Worm (Caenorhabditis elegans): ENCODE measurements around the gene efn-3.

efn-3 gene

ce11 chrX:13484813-13485212, 7.6 kb upstream of the efn-3 start, which contains the start of gene srd-51:
srd-51 (minus strand) TSS chrX:13484913.
- TF ChIP-seq ceh-34 (tag; optimal IDR thresholded peaks at IDR 0.05) (no peak), tbx-7 (tag; optimal IDR thresholded peaks at IDR 0.05) (no peak), ceh-14 (tag; optimal IDR thresholded peaks at IDR 0.05) (no peak), che-1 (tag; optimal IDR thresholded peaks at IDR 0.05) (no peak), K02D7.2 (tag; optimal IDR thresholded peaks at IDR 0.05) (no peak), lim-6 (tag; optimal IDR thresholded peaks at IDR 0.05) (no peak), rnt-1 (tag; optimal IDR thresholded peaks at IDR 0.05) (no peak), unc-55 (GFP tag; optimal IDR thresholded peaks at IDR 0.05) (no peak), pros-1 (tag; optimal IDR thresholded peaks at IDR 0.05) (no peak), C08G9.2 (tag; optimal IDR thresholded peaks at IDR 0.05) (no peak), pag-3 (tag; optimal IDR thresholded peaks at IDR 0.05; ENCODE audit: borderline replicate concordance) (no peak), madf-2 (tag; optimal IDR thresholded peaks at IDR 0.05) (no peak), sox-2 (GFP tag; IDR thresholded peaks at IDR 0.05) (no peak), pqm-1 (tag; optimal IDR thresholded peaks at IDR 0.05) (no peak)

- TF ChIP-seq ceh-9 (tag; optimal IDR thresholded peaks at IDR 0.05) (no peak), unc-42 (tag; optimal IDR thresholded peaks at IDR 0.05) (no peak), fkh-10 (GFP tag; optimal IDR thresholded peaks at IDR 0.05) (no peak), gmeb-2 (tag; optimal IDR thresholded peaks at IDR 0.05) (no peak), madf-2 (tag; optimal IDR thresholded peaks at IDR 0.05) (no peak), zip-5 (tag; optimal IDR thresholded peaks at IDR 0.05) (no peak), ceh-2 (tag; optimal IDR thresholded peaks at IDR 0.05) (no peak), hlh-13 (GFP tag; optimal IDR thresholded peaks at IDR 0.05) (no peak), tbx-2 (tag; optimal IDR thresholded peaks at IDR 0.05) (no peak), ceh-45 (GFP tag; IDR thresholded peaks at IDR 0.05) (no peak)
Measured at ce11 chrX:13481704-13482103, 4.4 kb upstream of the efn-3 start, which contains the start of gene srd-50. srd-50 (minus strand) TSS chrX:13481804.

- TF ChIP-seq nhr-232 (tag; optimal IDR thresholded peaks at IDR 0.05) (no peak), dmd-4 (tag; optimal IDR thresholded peaks at IDR 0.05; ENCODE audit: borderline replicate concordance) (no peak), madf-2 (tag; optimal IDR thresholded peaks at IDR 0.05) (no peak)
Measured at ce11 chrX:13471855-13472254, 5.4 kb downstream of the efn-3 start, which contains the start of gene tre-4. tre-4 (plus strand) TSS chrX:13472155.

- TF ChIP-seq hlh-6 (tag; optimal IDR thresholded peaks at IDR 0.05) = peak; percentile 73
- no peak for TF ChIP-seq hlh-8 (tag; optimal IDR thresholded peaks at IDR 0.05)
Measured at ce11 chrX:13469907-13470647, 7.2 kb downstream of the efn-3 start.

ce11 chrX:13469047-13469633, 8.1 kb downstream of the efn-3 start, which contains the start of gene col-184:
col-184 (plus strand) TSS chrX:13469455.
- no peak for TF ChIP-seq nhr-232 (tag; optimal IDR thresholded peaks at IDR 0.05)
- TF ChIP-seq pros-1 (tag; optimal IDR thresholded peaks at IDR 0.05) = no peak
- TF ChIP-seq C08G9.2 (tag; optimal IDR thresholded peaks at IDR 0.05) = no peak
- TF ChIP-seq ets-4 (tag; optimal IDR thresholded peaks at IDR 0.05) = no peak
- TF ChIP-seq pqm-1 (tag; optimal IDR thresholded peaks at IDR 0.05) = no peak
- no peak for TF ChIP-seq C38D4.7 (GFP tag; optimal IDR thresholded peaks at IDR 0.05)
- TF ChIP-seq ceh-45 (GFP tag; IDR thresholded peaks at IDR 0.05) = no peak
- TF ChIP-seq fkh-10 (GFP tag; optimal IDR thresholded peaks at IDR 0.05) = no peak
- no peak for TF ChIP-seq pha-2 (tag; optimal IDR thresholded peaks at IDR 0.05)
- TF ChIP-seq eyg-1 (tag; optimal IDR thresholded peaks at IDR 0.05) = no peak
- no peak for TF ChIP-seq ceh-48 (tag; optimal IDR thresholded peaks at IDR 0.05)
